Worm (Caenorhabditis elegans): ENCODE measurements around the gene clec-185.

DNA sequence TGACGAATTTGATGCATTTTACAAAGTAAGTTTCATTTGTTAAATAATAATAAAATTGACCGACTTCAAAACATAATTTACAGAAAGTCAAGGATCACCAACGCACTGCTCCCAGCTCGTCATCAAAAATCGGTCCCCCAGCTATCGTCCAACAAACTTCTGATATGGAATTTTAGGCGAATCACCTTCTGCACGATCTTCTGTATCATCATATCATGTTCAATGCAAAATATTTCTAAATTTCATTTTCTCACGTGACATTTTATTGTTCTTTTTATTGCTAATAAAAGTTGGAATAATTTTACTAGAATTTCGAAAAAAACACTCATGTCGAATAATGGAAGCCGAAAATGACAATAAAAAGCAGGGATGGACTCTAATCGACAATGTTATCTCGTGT is 28.3 kb upstream of the clec-185 start, which contains the start of gene acl-13:
- TF ChIP-seq nhr-11 (tag; optimal IDR thresholded peaks at IDR 0.05): no peak
- TF ChIP-seq ceh-82 (tag; optimal IDR thresholded peaks at IDR 0.05): no peak
